Fruit fly (Drosophila melanogaster) whole organism, prepupa: ENCODE measurements around the gene RpS29.
A peak's percentile ranks its signal among the peaks of the same experiment; 100 is the strongest.

Source experiments
- Blimp-1 ChIP-seq: fragments of 200-800 bp; sonication (Bioruptor generic); optimal IDR thresholded peaks from 3 replicates; lab custom pipeline; 2017; ENCODE audit warnings: missing biosample characterization, missing genetic modification characterization, mild to moderate bottlenecking, moderate library complexity, missing genetic modification reagents
- CG10631 ChIP-seq: fragments of 200-800 bp; sonication (Bioruptor generic); optimal IDR thresholded peaks from 2 replicates; lab custom pipeline; 2016; ENCODE audit warnings: missing biosample characterization, missing genetic modification characterization
- CG10669 ChIP-seq: fragments of 200-800 bp; sonication (Bioruptor generic); optimal IDR thresholded peaks from 3 replicates; lab custom pipeline; 2018; ENCODE audit warnings: missing biosample characterization, mild to moderate bottlenecking, missing genetic modification characterization, moderate library complexity
- CG11294 ChIP-seq: fragments of 200-800 bp; sonication (Bioruptor generic); IDR thresholded peaks from 2 replicates; pipeline ENCODE4 v1.3.6; 2022; ENCODE audit warnings: missing biosample characterization, missing genetic modification characterization
- CG11902 ChIP-seq: fragments of 200-800 bp; sonication (Bioruptor generic); optimal IDR thresholded peaks from 3 replicates; lab custom pipeline; 2016; ENCODE audit warnings: missing biosample characterization, missing genetic modification characterization
- CG15336 ChIP-seq: fragments of 200-800 bp; sonication (Bioruptor generic); IDR thresholded peaks from 2 replicates; pipeline ENCODE4 v1.3.6; 2022; ENCODE audit warnings: missing biosample characterization, missing genetic modification characterization
- CG1621 ChIP-seq: fragments of 200-800 bp; sonication (Bioruptor generic); optimal IDR thresholded peaks from 3 replicates; lab custom pipeline; 2018; ENCODE audit warnings: missing biosample characterization, mild to moderate bottlenecking, missing genetic modification characterization
- CG16779 ChIP-seq: fragments of 200-800 bp; sonication (Bioruptor generic); optimal IDR thresholded peaks from 3 replicates; lab custom pipeline; 2017; ENCODE audit warnings: missing biosample characterization, mild to moderate bottlenecking, missing genetic modification characterization
- CG31627 ChIP-seq: fragments of 200-800 bp; sonication (Bioruptor generic); optimal IDR thresholded peaks from 3 replicates; lab custom pipeline; 2016; ENCODE audit warnings: missing biosample characterization, missing genetic modification characterization
- CG32006 ChIP-seq: fragments of 200-800 bp; sonication (Bioruptor generic); optimal IDR thresholded peaks from 3 replicates; lab custom pipeline; 2017; ENCODE audit warnings: missing biosample characterization, mild to moderate bottlenecking, missing genetic modification characterization
- CG34406 ChIP-seq: fragments of 200-800 bp; sonication (Bioruptor generic); optimal IDR thresholded peaks from 3 replicates; lab custom pipeline; 2016; ENCODE audit warnings: missing biosample characterization, missing genetic modification characterization
- CG3919 ChIP-seq: fragments of 200-800 bp; sonication (Bioruptor generic); optimal IDR thresholded peaks from 3 replicates; lab custom pipeline; 2016; ENCODE audit warnings: missing biosample characterization, missing genetic modification characterization
- CG4318 ChIP-seq: fragments of 200-800 bp; sonication (Bioruptor generic); optimal IDR thresholded peaks from 3 replicates; lab custom pipeline; 2017; ENCODE audit warnings: missing biosample characterization, mild to moderate bottlenecking, missing genetic modification characterization
- CG6163 ChIP-seq: fragments of 200-800 bp; sonication (Bioruptor generic); IDR thresholded peaks from 3 replicates; pipeline ENCODE4 v1.3.6; 2022; ENCODE audit warnings: missing biosample characterization, missing genetic modification characterization
- CG6276 ChIP-seq: fragments of 200-800 bp; sonication (Bioruptor generic); optimal IDR thresholded peaks from 2 replicates; lab custom pipeline; 2017; ENCODE audit warnings: missing biosample characterization, mild to moderate bottlenecking, missing genetic modification characterization
- CG6792 ChIP-seq: fragments of 200-800 bp; sonication (Bioruptor generic); optimal IDR thresholded peaks from 3 replicates; lab custom pipeline; 2016; ENCODE audit warnings: missing biosample characterization, missing genetic modification characterization
- CG7368 ChIP-seq: fragments of 200-800 bp; sonication (Bioruptor generic); optimal IDR thresholded peaks from 3 replicates; lab custom pipeline; 2016; ENCODE audit warnings: missing biosample characterization, missing genetic modification characterization
- CG8119 ChIP-seq: fragments of 200-800 bp; sonication (Bioruptor generic); IDR thresholded peaks from 3 replicates; pipeline ENCODE4 v1.3.6; 2022; ENCODE audit warnings: missing biosample characterization, missing genetic modification characterization
- CG8319 ChIP-seq: fragments of 200-800 bp; sonication (Bioruptor generic); optimal IDR thresholded peaks from 3 replicates; lab custom pipeline; 2016; ENCODE audit warnings: missing biosample characterization, missing genetic modification characterization
- CG9139 ChIP-seq: fragments of 200-800 bp; sonication (Bioruptor generic); optimal IDR thresholded peaks from 3 replicates; lab custom pipeline; 2017; ENCODE audit warnings: missing biosample characterization, mild to moderate bottlenecking, missing genetic modification characterization
- Eip75B ChIP-seq: fragments of 200-800 bp; sonication (Bioruptor generic); optimal IDR thresholded peaks from 3 replicates; lab custom pipeline; 2016; ENCODE audit warnings: missing biosample characterization, missing genetic modification characterization
- Eip78C ChIP-seq: fragments of 200-800 bp; sonication (Bioruptor generic); peaks from one replicate; lab custom pipeline; 2016; ENCODE audit warnings: missing biosample characterization, missing genetic modification characterization
- Eip93F ChIP-seq: fragments of 200-800 bp; sonication (Bioruptor generic); optimal IDR thresholded peaks from 2 replicates; lab custom pipeline; 2016; ENCODE audit warnings: missing biosample characterization, mild to moderate bottlenecking, missing genetic modification characterization
- Ets21C ChIP-seq: fragments of 200-800 bp; sonication (Bioruptor generic); optimal IDR thresholded peaks from 3 replicates; lab custom pipeline; 2016; ENCODE audit warnings: missing biosample characterization, missing genetic modification characterization
- Ets96B ChIP-seq: fragments of 200-800 bp; optimal IDR thresholded peaks from 2 replicates; lab custom pipeline; 2019; ENCODE audit warnings: missing biosample characterization, mild to moderate bottlenecking, missing genetic modification characterization, moderate library complexity
- Hr38 ChIP-seq: sonication (Bioruptor generic); optimal IDR thresholded peaks from 2 replicates; lab custom pipeline; 2016; ENCODE audit warnings: missing biosample characterization, missing genetic modification characterization
- Hr39 ChIP-seq: fragments of 200-800 bp; sonication (Bioruptor generic); optimal IDR thresholded peaks from 2 replicates; lab custom pipeline; 2016; ENCODE audit warnings: missing biosample characterization, missing genetic modification characterization
- Hr4 ChIP-seq: fragments of 200-800 bp; sonication (Bioruptor generic); optimal IDR thresholded peaks from 3 replicates; lab custom pipeline; 2016; ENCODE audit warnings: missing biosample characterization, missing genetic modification characterization
- Lpt ChIP-seq: fragments of 200-800 bp; sonication (Bioruptor generic); optimal IDR thresholded peaks from 3 replicates; lab custom pipeline; 2016; ENCODE audit warnings: missing biosample characterization, missing genetic modification characterization
- Met ChIP-seq: fragments of 200-800 bp; sonication (Bioruptor generic); optimal IDR thresholded peaks from 3 replicates; lab custom pipeline; 2016; ENCODE audit warnings: missing biosample characterization, missing genetic modification characterization
- Sox14 ChIP-seq: fragments of 200-800 bp; sonication (Bioruptor generic); optimal IDR thresholded peaks from 3 replicates; lab custom pipeline; 2016; ENCODE audit warnings: missing biosample characterization, missing genetic modification characterization
- acj6 ChIP-seq: fragments of 200-800 bp; sonication (Bioruptor generic); optimal IDR thresholded peaks from 3 replicates; lab custom pipeline; 2016; ENCODE audit warnings: missing biosample characterization, missing genetic modification characterization
- cyc ChIP-seq: fragments of 200-800 bp; sonication (Bioruptor generic); optimal IDR thresholded peaks from 3 replicates; lab custom pipeline; 2016; ENCODE audit warnings: missing biosample characterization, missing genetic modification characterization
- dac ChIP-seq: fragments of 200-800 bp; sonication (Bioruptor generic); optimal IDR thresholded peaks from 2 replicates; lab custom pipeline; 2017; ENCODE audit warnings: missing biosample characterization, mild to moderate bottlenecking, missing genetic modification characterization
- dsx ChIP-seq: fragments of 200-800 bp; optimal IDR thresholded peaks from 3 replicates; lab custom pipeline; 2019; ENCODE audit warnings: missing biosample characterization, mild to moderate bottlenecking, missing genetic modification characterization, moderate library complexity; ENCODE audit not compliant: poor library complexity, severe bottlenecking
- eg ChIP-seq: fragments of 200-800 bp; sonication (Bioruptor generic); IDR thresholded peaks from 3 replicates; pipeline ENCODE4 v1.3.6; 2022; ENCODE audit warnings: missing biosample characterization, missing genetic modification characterization
- esn ChIP-seq: fragments of 200-800 bp; sonication (Bioruptor generic); optimal IDR thresholded peaks from 2 replicates; lab custom pipeline; 2016; ENCODE audit warnings: missing biosample characterization, mild to moderate bottlenecking, missing genetic modification characterization, moderate library complexity
- fd59A ChIP-seq: fragments of 200-800 bp; sonication (Bioruptor generic); optimal IDR thresholded peaks from 2 replicates; lab custom pipeline; 2017; ENCODE audit warnings: missing biosample characterization, mild to moderate bottlenecking, missing genetic modification characterization, missing genetic modification reagents
- fd85E ChIP-seq: fragments of 200-800 bp; sonication (Bioruptor generic); optimal IDR thresholded peaks from 3 replicates; lab custom pipeline; 2016; ENCODE audit warnings: missing biosample characterization, missing genetic modification characterization
- lz ChIP-seq: fragments of 200-800 bp; sonication (Bioruptor generic); optimal IDR thresholded peaks from 3 replicates; lab custom pipeline; 2016; ENCODE audit warnings: missing biosample characterization, missing genetic modification characterization
- net ChIP-seq: fragments of 200-800 bp; sonication (Bioruptor generic); optimal IDR thresholded peaks from 3 replicates; lab custom pipeline; 2016; ENCODE audit warnings: missing biosample characterization, missing genetic modification characterization
- pdm3 ChIP-seq: fragments of 200-800 bp; sonication (Bioruptor generic); optimal IDR thresholded peaks from 3 replicates; lab custom pipeline; 2016; ENCODE audit warnings: missing biosample characterization, missing genetic modification characterization
- salr ChIP-seq, 2 experiments: fragments of 200-800 bp; sonication (Bioruptor generic); optimal IDR thresholded peaks; 3 replicates each; lab custom pipeline; 2016 to 2018; ENCODE audit warnings: missing biosample characterization in 2 of 2, missing genetic modification characterization in 2 of 2, mild to moderate bottlenecking in 1 of 2
- spab ChIP-seq: fragments of 200-800 bp; sonication (Bioruptor generic); optimal IDR thresholded peaks from 2 replicates; lab custom pipeline; 2017; ENCODE audit warnings: missing biosample characterization, mild to moderate bottlenecking, missing genetic modification characterization, missing genetic modification reagents
- svp ChIP-seq: fragments of 200-800 bp; sonication (Bioruptor generic); peaks from one replicate; lab custom pipeline; 2016; ENCODE audit warnings: missing biosample characterization, missing genetic modification characterization
- topi ChIP-seq: fragments of 200-800 bp; sonication (Bioruptor generic); optimal IDR thresholded peaks from 3 replicates; lab custom pipeline; 2016; ENCODE audit warnings: missing biosample characterization, missing genetic modification characterization
- vri ChIP-seq: fragments of 200-800 bp; sonication (Bioruptor generic); optimal IDR thresholded peaks from 3 replicates; lab custom pipeline; 2016; ENCODE audit warnings: missing biosample characterization, mild to moderate bottlenecking, missing genetic modification characterization

RpS29 gene

dm6 chr3R:9779764-9780163 lies 1.9 kb downstream of the RpS29 start, which contains the start of gene CG12947:
TSS of gene CG12947 (plus strand) at chr3R:9780064.
- TF ChIP-seq esn (GFP tag; lab: Kevin White, UChicago) (no peak), CG6792 (GFP tag; lab: Kevin White, UChicago) (no peak), CG6163 (GFP tag; lab: Robert Waterston, UW) (no peak), Sox14 (no peak), fd85E (GFP tag; lab: Kevin White, UChicago) (no peak), CG6276 (GFP tag; lab: Kevin White, UChicago) (peak; percentile 12), CG10631 (GFP tag; lab: Kevin White, UChicago) (no peak), Eip78C (GFP tag; lab: Kevin White, UChicago) (peak; percentile 65), CG8119 (no peak), Hr4 (GFP tag; lab: Kevin White, UChicago) (no peak), CG1621 (tag; lab: Kevin White, UChicago) (peak; percentile 1), CG34406 (GFP tag; lab: Kevin White, UChicago) (no peak), CG3919 (GFP tag; lab: Kevin White, UChicago) (no peak), CG15336 (GFP tag; lab: Robert Waterston, UW) (peak; percentile 27; the same call in 1 of the 2 replicates), CG11294 (GFP tag; lab: Robert Waterston, UW) (no peak), topi (GFP tag; lab: Kevin White, UChicago) (no peak), CG4318 (GFP tag; lab: Kevin White, UChicago) (no peak), eg (0 out of 3 replicates have a peak, but pooled peaks have one; percentile 22)

dm6 chr3R:9783240-9783917 lies 5.5 kb downstream of the RpS29 start:
- TF ChIP-seq vri (GFP tag; lab: Kevin White, UChicago) (peak; percentile 23), dac (GFP tag; lab: Kevin White, UChicago) (no peak), CG31627 (GFP tag; lab: Kevin White, UChicago) (no peak), salr (GFP tag; optimal IDR thresholded peaks at IDR 0.05; lab: Kevin White, UChicago) (no peak), cyc (GFP tag; lab: Kevin White, UChicago) (no peak), CG7368 (GFP tag; lab: Kevin White, UChicago) (no peak), CG4318 (GFP tag; lab: Kevin White, UChicago) (no peak), Ets96B (tag; lab: Kevin White, UChicago) (peak; percentile 9), Lpt (GFP tag; lab: Kevin White, UChicago) (no peak), lz (no peak), dsx (GFP tag; lab: Kevin White, UChicago) (no peak), fd59A (GFP tag; lab: Kevin White, UChicago) (no peak), acj6 (GFP tag; lab: Kevin White, UChicago) (peak; percentile 5), Eip75B (GFP tag; lab: Kevin White, UChicago) (no peak), CG6792 (GFP tag; lab: Kevin White, UChicago) (no peak), net (GFP tag; lab: Kevin White, UChicago) (no peak), esn (GFP tag; lab: Kevin White, UChicago) (peak; percentile 7), eg (peak; percentile 36; the same call in 1 of the 3 replicates), Ets21C (GFP tag; lab: Kevin White, UChicago) (no peak), fd85E (GFP tag; lab: Kevin White, UChicago) (no peak), CG8319 (GFP tag; lab: Kevin White, UChicago) (no peak), CG11294 (GFP tag; lab: Robert Waterston, UW) (no peak), CG11902 (GFP tag; lab: Kevin White, UChicago) (no peak), CG32006 (GFP tag; lab: Kevin White, UChicago) (peak; percentile 41), CG3919 (GFP tag; lab: Kevin White, UChicago) (no peak), Hr39 (GFP tag; lab: Kevin White, UChicago) (no peak), CG10669 (GFP tag; lab: Kevin White, UChicago) (no peak), CG10631 (GFP tag; lab: Kevin White, UChicago) (peak; percentile 32), topi (GFP tag; lab: Kevin White, UChicago) (no peak), spab (no peak), CG34406 (GFP tag; lab: Kevin White, UChicago) (no peak), Sox14 (no peak), CG16779 (tag; lab: Kevin White, UChicago) (no peak), pdm3 (GFP tag; lab: Kevin White, UChicago) (no peak), Eip93F (GFP tag; lab: Kevin White, UChicago) (no peak), Blimp-1 (GFP tag; lab: Kevin White, UChicago) (no peak), svp (GFP tag; lab: Kevin White, UChicago) (peak; percentile 78), CG9139 (no peak), CG15336 (GFP tag; lab: Robert Waterston, UW) (peak; percentile 42), Met (GFP tag; lab: Kevin White, UChicago) (no peak), Hr38 (no peak), CG6276 (GFP tag; lab: Kevin White, UChicago) (no peak)
